Worm (Caenorhabditis elegans) whole organism, L4 larva: Measurements from ENCODE around the gene Y14H12B.1.

Experiments
- R02D3.7 ChIP-seq: fragments of 150-350 bp; sonication (generic microtip); optimal IDR thresholded peaks from 3 replicates; lab custom pipeline; 2014; ENCODE audit warnings: missing biosample characterization, missing genetic modification characterization
- T20F7.1 ChIP-seq: fragments of 200-800 bp; sonication (Bioruptor generic); optimal IDR thresholded peaks from 2 replicates; lab custom pipeline; 2018; ENCODE audit warnings: mild to moderate bottlenecking, missing genetic modification characterization, missing compliant biosample characterization
- Y105C5A.15 ChIP-seq: fragments of 200-800 bp; sonication (Bioruptor generic); IDR thresholded peaks from 2 replicates; pipeline ENCODE4 v1.3.6; 2022; ENCODE audit warnings: missing genetic modification characterization, missing compliant biosample characterization
- Y48G9A.11 ChIP-seq: fragments of 200-800 bp; sonication (Bioruptor generic); IDR thresholded peaks from 2 replicates; pipeline ENCODE4 v1.3.6; 2022; ENCODE audit warnings: missing genetic modification reagents, missing genetic modification characterization, missing compliant biosample characterization
- ZK337.2 ChIP-seq: fragments of 200-800 bp; sonication (Bioruptor generic); IDR thresholded peaks from 2 replicates; pipeline ENCODE4 v1.3.6; 2022; ENCODE audit warnings: missing genetic modification reagents, missing genetic modification characterization, missing compliant biosample characterization
- aha-1 ChIP-seq: fragments of 150-350 bp; peaks from one replicate; lab custom pipeline; 2014; ENCODE audit warnings: missing biosample characterization, missing genetic modification characterization
- aly-2 ChIP-seq: sonication (generic microtip); optimal IDR thresholded peaks from 2 replicates; lab custom pipeline; 2018; ENCODE audit warnings: missing biosample characterization, missing genetic modification characterization
- attf-4 ChIP-seq: sonication (generic microtip); optimal IDR thresholded peaks from 3 replicates; lab custom pipeline; 2017; ENCODE audit warnings: missing biosample characterization, missing genetic modification characterization
- ceh-20 ChIP-seq: fragments of 200-800 bp; sonication (Bioruptor generic); IDR thresholded peaks from 2 replicates; pipeline ENCODE4 v1.3.6; 2022; ENCODE audit warnings: missing genetic modification reagents, missing genetic modification characterization, missing compliant biosample characterization
- daf-12 ChIP-seq: fragments of 150-350 bp; optimal IDR thresholded peaks from 2 replicates; lab custom pipeline; 2014; ENCODE audit warnings: missing biosample characterization, missing genetic modification reagents, missing genetic modification characterization
- daf-16 ChIP-seq, 3 experiments: sonication (generic microtip); optimal IDR thresholded peaks; 2 replicates each; lab custom pipeline; 2016 to 2017; ENCODE audit warnings: missing genetic modification characterization in 3 of 3, missing genetic modification reagents in 3 of 3, mild to moderate bottlenecking in 2 of 3, missing compliant biosample characterization in 2 of 3, missing biosample characterization in 1 of 3, moderate library complexity in 1 of 3
- daf-19 ChIP-seq: fragments of 200-800 bp; sonication (Bioruptor generic); conservative IDR thresholded peaks from 2 replicates; pipeline ENCODE4 v1.3.6; 2022; ENCODE audit warnings: missing genetic modification characterization, missing compliant biosample characterization
- dmd-6 ChIP-seq: fragments of 200-800 bp; sonication (Bioruptor generic); IDR thresholded peaks from 2 replicates; pipeline ENCODE4 v1.3.6; 2022; ENCODE audit warnings: missing genetic modification reagents, missing genetic modification characterization, missing compliant biosample characterization
- dmd-8 ChIP-seq: fragments of 200-800 bp; sonication (Bioruptor generic); IDR thresholded peaks from 2 replicates; pipeline ENCODE4 v1.3.6; 2022; ENCODE audit warnings: missing genetic modification characterization, missing compliant biosample characterization
- dpl-1 ChIP-seq: fragments of 150-350 bp; optimal IDR thresholded peaks from 2 replicates; lab custom pipeline; 2014; ENCODE audit warnings: missing biosample characterization, missing genetic modification reagents, missing genetic modification characterization
- duxl-1 ChIP-seq: sonication (generic microtip); optimal IDR thresholded peaks from 2 replicates; lab custom pipeline; 2016; ENCODE audit warnings: mild to moderate bottlenecking, missing genetic modification characterization, moderate library complexity, missing compliant biosample characterization; ENCODE audit not compliant: poor library complexity
- dve-1 ChIP-seq: sonication (generic microtip); optimal IDR thresholded peaks from 2 replicates; lab custom pipeline; 2017; ENCODE audit warnings: antibody characterized with exemption, mild to moderate bottlenecking, missing genetic modification characterization, missing compliant biosample characterization; ENCODE audit not compliant: insufficient read depth
- egl-43 ChIP-seq: fragments of 200-800 bp; sonication (Bioruptor generic); IDR thresholded peaks from 2 replicates; pipeline ENCODE4 v1.3.6; 2022; ENCODE audit warnings: missing genetic modification reagents, missing genetic modification characterization, missing compliant biosample characterization
- fkh-10 ChIP-seq: fragments of 150-350 bp; optimal IDR thresholded peaks from 2 replicates; lab custom pipeline; 2014; ENCODE audit warnings: missing biosample characterization, missing genetic modification reagents, missing genetic modification characterization
- gei-8 ChIP-seq: fragments of 200-800 bp; sonication (Bioruptor generic); optimal IDR thresholded peaks from 2 replicates; lab custom pipeline; 2018; ENCODE audit warnings: mild to moderate bottlenecking, missing genetic modification characterization, missing compliant biosample characterization
- hlh-11 ChIP-seq: fragments of 200-800 bp; sonication (Bioruptor generic); optimal IDR thresholded peaks from 2 replicates; lab custom pipeline; 2018; ENCODE audit warnings: mild to moderate bottlenecking, missing genetic modification characterization, missing compliant biosample characterization
- hlh-30 ChIP-seq: sonication (generic microtip); optimal IDR thresholded peaks from 2 replicates; lab custom pipeline; 2017; ENCODE audit warnings: antibody characterized with exemption, mild to moderate bottlenecking, missing genetic modification characterization, missing compliant biosample characterization; ENCODE audit not compliant: insufficient read depth
- hmg-1.1 ChIP-seq: fragments of 200-800 bp; sonication (Bioruptor generic); IDR thresholded peaks from 2 replicates; pipeline ENCODE4 v1.3.6; 2022; ENCODE audit warnings: missing genetic modification reagents, missing genetic modification characterization, missing compliant biosample characterization
- lin-29 ChIP-seq: fragments of 200-800 bp; sonication (Bioruptor generic); IDR thresholded peaks from 2 replicates; pipeline ENCODE4 v1.3.6; 2022; ENCODE audit warnings: missing genetic modification reagents, missing genetic modification characterization, missing compliant biosample characterization
- lin-38 ChIP-seq: fragments of 200-800 bp; sonication (Bioruptor generic); IDR thresholded peaks from 2 replicates; pipeline ENCODE4 v1.3.6; 2022; ENCODE audit warnings: missing genetic modification reagents, missing genetic modification characterization, missing compliant biosample characterization
- lir-3 ChIP-seq: sonication (generic microtip); optimal IDR thresholded peaks from 2 replicates; lab custom pipeline; 2016; ENCODE audit warnings: mild to moderate bottlenecking, missing genetic modification characterization, missing compliant biosample characterization
- lsy-2 ChIP-seq, 2 experiments: fragments of 150-350 bp in 1 of 2; sonication (generic microtip) in 1 of 2; optimal IDR thresholded peaks; 2 replicates each; lab custom pipeline; 2014 to 2017; ENCODE audit warnings: missing biosample characterization in 2 of 2, missing genetic modification characterization in 2 of 2
- mdl-1 ChIP-seq, 2 experiments: fragments of 150-350 bp in 1 of 2; sonication (generic microtip) in 1 of 2; optimal IDR thresholded peaks; 2 replicates each; lab custom pipeline; 2014 to 2017; ENCODE audit warnings: missing biosample characterization in 2 of 2, missing genetic modification characterization in 2 of 2
- mep-1 ChIP-seq: fragments of 150-350 bp; sonication (generic microtip); optimal IDR thresholded peaks from 3 replicates; lab custom pipeline; 2014; ENCODE audit warnings: missing biosample characterization, missing genetic modification characterization
- mes-2 ChIP-seq: sonication (generic microtip); optimal IDR thresholded peaks from 2 replicates; lab custom pipeline; 2016; ENCODE audit warnings: missing genotype, mild to moderate bottlenecking, missing genetic modification characterization, missing compliant biosample characterization; ENCODE audit not compliant: poor library complexity, severe bottlenecking
- mxl-2 ChIP-seq: fragments of 200-800 bp; sonication (Bioruptor generic); conservative IDR thresholded peaks from 2 replicates; pipeline ENCODE4 v1.3.6; 2022; ENCODE audit warnings: missing genetic modification reagents, missing genetic modification characterization, missing compliant biosample characterization
- mxl-3 ChIP-seq: fragments of 200-800 bp; sonication (Bioruptor generic); optimal IDR thresholded peaks from 2 replicates; lab custom pipeline; 2018; ENCODE audit warnings: mild to moderate bottlenecking, missing genetic modification characterization, missing compliant biosample characterization
- nhr-11 ChIP-seq: fragments of 150-350 bp; optimal IDR thresholded peaks from 2 replicates; lab custom pipeline; 2014; ENCODE audit warnings: missing biosample characterization, missing genetic modification characterization
- nhr-237 ChIP-seq: sonication (generic microtip); optimal IDR thresholded peaks from 2 replicates; lab custom pipeline; 2017; ENCODE audit warnings: missing biosample characterization, missing genetic modification characterization
- nhr-28 ChIP-seq: fragments of 150-350 bp; optimal IDR thresholded peaks from 2 replicates; lab custom pipeline; 2014; ENCODE audit warnings: missing biosample characterization, missing genetic modification characterization
- nhr-41 ChIP-seq: fragments of 200-800 bp; sonication (Bioruptor generic); IDR thresholded peaks from 2 replicates; pipeline ENCODE4 v1.3.6; 2022; ENCODE audit warnings: missing genetic modification reagents, missing genetic modification characterization, missing compliant biosample characterization
- nhr-6 ChIP-seq: fragments of 150-350 bp; optimal IDR thresholded peaks from 2 replicates; lab custom pipeline; 2014; ENCODE audit warnings: missing biosample characterization, missing genetic modification characterization
- nhr-76 ChIP-seq: fragments of 150-350 bp; optimal IDR thresholded peaks from 2 replicates; lab custom pipeline; 2014; ENCODE audit warnings: missing biosample characterization, missing genetic modification characterization
- nhr-77 ChIP-seq: fragments of 150-350 bp; optimal IDR thresholded peaks from 2 replicates; lab custom pipeline; 2014; ENCODE audit warnings: missing biosample characterization, missing genetic modification characterization
- php-3 ChIP-seq: fragments of 200-800 bp; sonication (Bioruptor generic); IDR thresholded peaks from 2 replicates; pipeline ENCODE4 v1.3.6; 2022; ENCODE audit warnings: missing genetic modification reagents, missing genetic modification characterization, missing compliant biosample characterization
- pqm-1 ChIP-seq: sonication (generic microtip); optimal IDR thresholded peaks from 2 replicates; lab custom pipeline; 2017; ENCODE audit warnings: missing biosample characterization, missing genetic modification characterization
- rbr-2 ChIP-seq: sonication (generic microtip); optimal IDR thresholded peaks from 2 replicates; lab custom pipeline; 2016; ENCODE audit warnings: missing genotype, missing genetic modification characterization, missing compliant biosample characterization
- set-16 ChIP-seq: fragments of 200-800 bp; sonication (Bioruptor generic); IDR thresholded peaks from 2 replicates; pipeline ENCODE4 v1.3.6; 2022; ENCODE audit warnings: missing genetic modification reagents, missing genetic modification characterization, missing compliant biosample characterization
- skn-1 ChIP-seq: fragments of 150-350 bp; optimal IDR thresholded peaks from 2 replicates; lab custom pipeline; 2014; ENCODE audit warnings: missing biosample characterization, missing genetic modification characterization
- spr-1 ChIP-seq: sonication (generic microtip); optimal IDR thresholded peaks from 2 replicates; lab custom pipeline; 2016; ENCODE audit warnings: mild to moderate bottlenecking, missing genetic modification characterization, missing compliant biosample characterization
- unc-62 ChIP-seq, 3 experiments: fragments of 150-350 bp in 1 of 3; sonication (generic microtip); optimal IDR thresholded peaks in 2 of 3; peaks in 1 of 3; 1 replicate in 1 of 3; 2 replicates in 2 of 3; lab custom pipeline; 2014 to 2017; ENCODE audit warnings: missing biosample characterization in 3 of 3, missing genetic modification characterization in 3 of 3, missing genetic modification reagents in 3 of 3, missing genotype in 1 of 3
- vab-7 ChIP-seq: fragments of 200-800 bp; sonication (Bioruptor generic); IDR thresholded peaks from 2 replicates; pipeline ENCODE4 v1.3.6; 2022; ENCODE audit warnings: missing genetic modification reagents, missing genetic modification characterization, missing compliant biosample characterization
- zfp-2 ChIP-seq: sonication (generic microtip); optimal IDR thresholded peaks from 2 replicates; lab custom pipeline; 2016; ENCODE audit warnings: mild to moderate bottlenecking, missing genetic modification characterization, missing compliant biosample characterization
- zip-2 ChIP-seq: fragments of 150-350 bp; optimal IDR thresholded peaks from 2 replicates; lab custom pipeline; 2014; ENCODE audit warnings: missing biosample characterization, missing genetic modification characterization

Gene Y14H12B.1

ce11 chrII:3930478-3931182 is 3.6 kb upstream of the Y14H12B.1 start:
- no peak for TF ChIP-seq daf-12
- no peak for TF ChIP-seq zfp-2
- TF ChIP-seq rbr-2 (tag; lab: Kevin White, UChicago): peak; percentile 45
- TF ChIP-seq nhr-77 (tag; lab: Kevin White, UChicago): no peak
- no peak for TF ChIP-seq zip-2
- peak; percentile 55 for TF ChIP-seq dve-1 (tag; lab: Kevin White, UChicago)
- no peak for TF ChIP-seq attf-4 (tag; lab: Kevin White, UChicago)
- TF ChIP-seq mxl-2: no peak
- TF ChIP-seq dmd-6 (GFP tag; lab: Robert Waterston, UW): peak; percentile 29; the same call in 1 of the 2 replicates
- TF ChIP-seq mdl-1 (tag; optimal IDR thresholded peaks at IDR 0.05; lab: Kevin White, UChicago): peak in 1 of 2 experiments; percentile 41
- peak; percentile 67 for TF ChIP-seq dpl-1
- TF ChIP-seq lsy-2 (tag; optimal IDR thresholded peaks at IDR 0.05; lab: Kevin White, UChicago): peak in 1 of 2 experiments; percentile 49
- TF ChIP-seq nhr-41 (GFP tag; lab: Robert Waterston, UW): no peak
- peak in 1 of 2 experiments; percentile 69 for TF ChIP-seq unc-62 (GFP tag; optimal IDR thresholded peaks at IDR 0.05 in 1 of 2; lab: Kevin White, UChicago)
- TF ChIP-seq unc-62 (tag; optimal IDR thresholded peaks at IDR 0.05; lab: Kevin White, UChicago): no peak
- TF ChIP-seq php-3 (GFP tag; lab: Robert Waterston, UW): no peak
- no peak for TF ChIP-seq Y105C5A.15
- no peak for TF ChIP-seq dmd-8
- no peak for TF ChIP-seq nhr-237 (tag; lab: Kevin White, UChicago)
- TF ChIP-seq spr-1 (tag; lab: Kevin White, UChicago): no peak
- no peak for TF ChIP-seq ceh-20 (GFP tag; lab: Robert Waterston, UW)
- TF ChIP-seq mep-1 (tag; lab: Kevin White, UChicago): peak; percentile 62
- TF ChIP-seq hlh-11: peak; percentile 74
- TF ChIP-seq mes-2 (tag; lab: Kevin White, UChicago): peak; percentile 51
- TF ChIP-seq fkh-10 (GFP tag; lab: Kevin White, UChicago): peak; percentile 66
- TF ChIP-seq pqm-1: no peak
- TF ChIP-seq aly-2 (tag; lab: Kevin White, UChicago): no peak
- TF ChIP-seq nhr-76: no peak
- peak; percentile 89 for TF ChIP-seq hlh-30 (tag; lab: Kevin White, UChicago)
- peak; percentile 67 for TF ChIP-seq hmg-1.1 (GFP tag; lab: Robert Waterston, UW)
- TF ChIP-seq daf-19 (GFP tag; lab: Robert Waterston, UW): no peak
- TF ChIP-seq mxl-3 (GFP tag; lab: Kevin White, UChicago): peak; percentile 51
- TF ChIP-seq Y48G9A.11: no peak
- peak; percentile 40 to 57 for TF ChIP-seq daf-16 (GFP tag; optimal IDR thresholded peaks at IDR 0.05; lab: Kevin White, UChicago)
- TF ChIP-seq daf-16 (tag; optimal IDR thresholded peaks at IDR 0.05; lab: Kevin White, UChicago): peak; percentile 94
- no peak for TF ChIP-seq skn-1 (tag; lab: Kevin White, UChicago)
- peak; percentile 48; the same call in 1 of the 2 replicates for TF ChIP-seq egl-43 (GFP tag; lab: Robert Waterston, UW)
- TF ChIP-seq nhr-28: peak; percentile 87
- peak; percentile 35 for TF ChIP-seq nhr-11 (tag; lab: Kevin White, UChicago)
- no peak for TF ChIP-seq duxl-1
- no peak for TF ChIP-seq vab-7 (GFP tag; lab: Robert Waterston, UW)
- TF ChIP-seq lir-3 (tag; lab: Kevin White, UChicago): no peak
- peak; percentile 68 for TF ChIP-seq aha-1
- 0 out of 2 replicates have a peak, but pooled peaks have one; percentile 12 for TF ChIP-seq set-16 (GFP tag; lab: Robert Waterston, UW)
- no peak for TF ChIP-seq lin-38 (GFP tag; lab: Robert Waterston, UW)
- TF ChIP-seq lin-29 (GFP tag; lab: Robert Waterston, UW): no peak
- no peak for TF ChIP-seq ZK337.2 (GFP tag; lab: Robert Waterston, UW)
- no peak for TF ChIP-seq T20F7.1
- peak; percentile 14 for TF ChIP-seq nhr-6 (tag; lab: Kevin White, UChicago)
- TF ChIP-seq R02D3.7 (tag; lab: Kevin White, UChicago): no peak
- TF ChIP-seq gei-8: no peak
